Worm (Caenorhabditis elegans): ENCODE measurements around the gene nhr-262.

Gene nhr-262

DNA sequence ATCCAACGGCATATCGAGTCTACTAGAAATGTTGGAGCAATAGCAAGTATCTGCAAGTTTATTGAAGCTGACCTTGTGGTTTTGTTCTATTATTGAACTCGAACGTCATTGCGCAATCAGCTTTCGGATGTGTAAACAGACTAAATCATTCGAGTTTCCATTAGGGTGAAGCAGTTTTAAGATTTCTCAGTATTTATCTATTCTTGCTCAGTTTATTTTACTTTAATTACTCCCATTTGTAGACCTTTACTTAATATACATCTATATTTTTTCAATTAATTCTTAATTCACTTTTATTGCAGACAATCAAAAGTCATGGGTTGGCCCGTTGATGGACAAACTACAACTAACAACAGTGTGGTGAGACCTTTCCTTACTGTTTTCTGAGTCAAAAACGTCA, 24.0 kb upstream of the nhr-262 start, which contains the start of gene F09C6.14:
F09C6.14 (plus strand) TSS at position 301 of the 400 bp plus-strand sequence.
- TF ChIP-seq ets-4 (tag; optimal IDR thresholded peaks at IDR 0.05): no peak
- no peak for TF ChIP-seq K02D7.2 (tag; optimal IDR thresholded peaks at IDR 0.05)
- no peak for TF ChIP-seq sox-4 (tag; optimal IDR thresholded peaks at IDR 0.05)
- TF ChIP-seq ttx-3 (tag; optimal IDR thresholded peaks at IDR 0.05): no peak
- no peak for TF ChIP-seq ceh-19 (GFP tag; optimal IDR thresholded peaks at IDR 0.05)
- TF ChIP-seq F13H6.1 (tag; optimal IDR thresholded peaks at IDR 0.05): no peak
- TF ChIP-seq hlh-15 (tag; optimal IDR thresholded peaks at IDR 0.05): no peak
- TF ChIP-seq K09A11.1 (tag; optimal IDR thresholded peaks at IDR 0.05; ENCODE audit: insufficient read depth): no peak
- no peak for TF ChIP-seq ref-2 (tag; optimal IDR thresholded peaks at IDR 0.05)
- TF ChIP-seq syd-9 (tag; optimal IDR thresholded peaks at IDR 0.05): no peak

DNA sequence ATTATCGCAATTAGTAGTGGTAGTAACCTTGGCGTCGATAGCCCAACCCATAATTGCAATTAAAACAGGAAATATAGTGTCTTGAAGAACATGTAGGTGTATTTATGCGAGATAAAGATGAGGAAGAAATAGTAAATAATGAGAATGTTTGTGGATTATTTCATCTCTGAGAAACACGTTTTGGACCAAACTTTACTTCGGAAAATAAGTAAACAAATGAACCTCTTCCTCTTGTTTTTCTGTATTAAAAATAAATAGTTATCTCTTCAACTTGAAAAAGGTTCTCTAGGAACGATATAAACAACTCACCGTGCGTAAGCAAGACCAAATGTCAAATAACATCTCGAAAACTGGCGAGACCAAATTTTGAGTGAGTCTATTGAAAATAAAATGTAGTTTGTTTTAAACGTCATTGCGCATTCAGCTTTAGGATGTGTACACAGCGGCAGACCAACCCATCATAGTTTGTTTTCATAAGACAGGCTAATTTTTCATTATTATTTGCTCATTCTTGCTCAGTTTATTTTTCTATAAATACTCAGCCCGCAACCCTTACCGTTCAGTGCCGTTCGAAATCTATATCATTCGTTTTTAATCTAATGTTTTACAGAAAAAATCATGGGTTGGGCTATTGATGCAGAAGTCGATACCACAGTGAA, 22.3 kb upstream of the nhr-262 start, which contains the start of the genes F09C6.11 and F09C6.12:
F09C6.11 (minus strand) TSS at position 51 of the 659 bp plus-strand sequence.
F09C6.12 (plus strand) TSS at position 609 of the 659 bp plus-strand sequence.
- TF ChIP-seq sox-4 (tag; optimal IDR thresholded peaks at IDR 0.05) (no peak), ceh-9 (tag; optimal IDR thresholded peaks at IDR 0.05) (no peak), pqm-1 (tag; optimal IDR thresholded peaks at IDR 0.05) (no peak), K09A11.1 (tag; optimal IDR thresholded peaks at IDR 0.05; ENCODE audit: insufficient read depth) (no peak), sdc-2 (tag; optimal IDR thresholded peaks at IDR 0.05) (no peak), fkh-6 (tag; optimal IDR thresholded peaks at IDR 0.05) (no peak), nhr-11 (tag; optimal IDR thresholded peaks at IDR 0.05) (no peak), sox-2 (GFP tag; IDR thresholded peaks at IDR 0.05) (no peak), F13H6.1 (tag; optimal IDR thresholded peaks at IDR 0.05) (no peak), elt-2 (tag; optimal IDR thresholded peaks at IDR 0.05) (no peak), ref-2 (tag; optimal IDR thresholded peaks at IDR 0.05) (no peak), nhr-232 (tag; optimal IDR thresholded peaks at IDR 0.05) (no peak), ceh-19 (GFP tag; optimal IDR thresholded peaks at IDR 0.05) (no peak)

DNA sequence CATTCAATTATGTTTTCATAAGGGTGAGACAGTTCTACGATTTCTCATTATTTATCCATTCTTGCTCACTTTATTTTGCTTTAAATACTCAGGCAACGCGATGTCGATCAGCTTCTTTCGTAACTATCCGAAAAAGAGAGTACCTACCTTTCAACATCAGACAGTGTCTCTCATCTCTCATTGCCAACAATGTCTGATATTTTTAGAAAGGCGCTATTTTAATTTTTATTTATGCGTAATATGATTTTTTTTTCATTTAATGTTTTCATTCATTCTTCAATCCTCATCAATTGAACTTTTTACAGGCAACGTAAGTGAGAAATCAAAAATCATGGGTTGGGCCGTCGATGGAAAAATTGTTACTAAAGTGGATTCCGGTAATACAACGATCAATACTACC, 20.0 kb upstream of the nhr-262 start, which contains the start of gene F09C6.13:
F09C6.13 (plus strand) TSS at position 301 of the 400 bp plus-strand sequence.
- TF ChIP-seq ceh-6 (GFP tag; optimal IDR thresholded peaks at IDR 0.05) (no peak), ceh-9 (tag; optimal IDR thresholded peaks at IDR 0.05) (no peak), fkh-6 (tag; optimal IDR thresholded peaks at IDR 0.05) (no peak), fax-1 (tag; optimal IDR thresholded peaks at IDR 0.05) (no peak), hlh-8 (tag; optimal IDR thresholded peaks at IDR 0.05) (no peak), hlh-15 (tag; optimal IDR thresholded peaks at IDR 0.05) (no peak), dve-1 (tag; optimal IDR thresholded peaks at IDR 0.05) (no peak), elt-4 (tag; optimal IDR thresholded peaks at IDR 0.05) (no peak), lim-6 (tag; optimal IDR thresholded peaks at IDR 0.05) (no peak), ttx-3 (tag; optimal IDR thresholded peaks at IDR 0.05) (no peak), ceh-34 (tag; optimal IDR thresholded peaks at IDR 0.05) (no peak), rnt-1 (tag; optimal IDR thresholded peaks at IDR 0.05) (no peak), hlh-6 (tag; optimal IDR thresholded peaks at IDR 0.05) (no peak)

DNA sequence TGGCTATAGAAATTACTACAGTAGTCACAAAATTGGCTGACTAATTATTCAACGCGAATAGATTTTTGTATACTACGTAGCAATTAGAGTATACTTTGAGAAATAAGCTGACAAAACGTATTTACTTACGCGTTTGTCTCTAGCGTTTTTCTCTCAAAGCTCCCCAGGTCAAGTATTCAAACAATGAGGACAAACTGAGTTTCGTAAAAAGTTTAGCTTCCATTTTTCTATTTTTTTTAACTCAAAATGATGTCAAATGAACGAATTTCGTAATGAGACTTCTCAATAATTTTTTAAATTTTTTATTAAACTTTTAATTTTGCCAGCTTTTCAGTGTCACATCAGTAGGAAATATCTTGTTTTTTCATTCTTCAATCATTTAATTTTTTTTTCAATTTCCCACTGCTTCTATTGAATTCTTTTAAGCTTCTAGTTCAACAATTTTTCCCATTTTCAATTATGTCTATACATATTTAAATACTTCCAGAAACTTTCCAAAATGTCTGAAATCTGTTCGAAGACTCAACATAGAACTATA, 15.9 kb upstream of the nhr-262 start, which contains the start of the genes ifas-2 and fbxa-44:
ifas-2 (minus strand) TSS at position 101 of the 538 bp plus-strand sequence.
fbxa-44 (plus strand) TSS at position 488 of the 538 bp plus-strand sequence.
- TF ChIP-seq tbx-7 (tag; optimal IDR thresholded peaks at IDR 0.05) (no peak), fkh-6 (tag; optimal IDR thresholded peaks at IDR 0.05) (no peak), elt-4 (tag; optimal IDR thresholded peaks at IDR 0.05) (no peak), tbx-2 (tag; optimal IDR thresholded peaks at IDR 0.05) (no peak)

DNA sequence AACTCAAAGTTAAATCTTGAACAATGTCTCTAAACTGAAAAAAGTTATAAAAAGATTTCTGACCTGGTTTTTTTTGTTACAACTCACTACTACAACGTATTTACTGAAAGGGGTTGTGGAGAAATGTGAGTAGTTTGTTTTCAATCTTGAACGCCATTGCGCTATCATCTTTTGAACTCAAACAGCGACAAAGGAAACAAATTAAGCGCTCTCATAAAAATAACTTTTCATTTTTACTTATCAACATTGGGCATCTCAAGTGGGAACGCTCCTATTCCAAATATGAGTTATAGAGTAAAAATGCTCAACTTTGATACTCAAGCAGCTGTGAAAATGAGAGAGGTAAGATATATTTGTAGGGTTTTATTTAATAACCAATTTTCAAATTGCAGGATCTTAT, 11.3 kb upstream of the nhr-262 start, which contains the start of gene F09C6.15:
F09C6.15 (plus strand) TSS at position 301 of the 400 bp plus-strand sequence.
- TF ChIP-seq zip-5 (tag; optimal IDR thresholded peaks at IDR 0.05) (no peak), unc-55 (GFP tag; optimal IDR thresholded peaks at IDR 0.05) (no peak), ets-4 (tag; optimal IDR thresholded peaks at IDR 0.05) (no peak), pros-1 (tag; optimal IDR thresholded peaks at IDR 0.05) (no peak), hlh-6 (tag; optimal IDR thresholded peaks at IDR 0.05) (no peak), tbx-2 (tag; optimal IDR thresholded peaks at IDR 0.05) (no peak)

Measured in whole organism, late embryonic.